Worm (Caenorhabditis elegans) whole organism, young adult: ENCODE data around the gene C05C10.7.

Experiments used
- F49E8.2 ChIP-seq: sonication (generic microtip); optimal IDR thresholded peaks from 3 replicates; lab custom pipeline; 2017; ENCODE audit warnings: missing genetic modification characterization, mild to moderate bottlenecking, missing compliant biosample characterization, antibody characterized with exemption, moderate library complexity; ENCODE audit not compliant: insufficient read depth
- K11D2.4 ChIP-seq: fragments of 200-800 bp; sonication (Bioruptor generic); IDR thresholded peaks from 2 replicates; pipeline ENCODE4 v1.3.6; 2022; ENCODE audit warnings: missing genetic modification reagents, missing genetic modification characterization, missing compliant biosample characterization
- K12H6.12 ChIP-seq: fragments of 200-800 bp; sonication (Bioruptor generic); optimal IDR thresholded peaks from 2 replicates; lab custom pipeline; 2018; ENCODE audit warnings: mild to moderate bottlenecking, missing genetic modification characterization, missing compliant biosample characterization
- Y95B8A.8 ChIP-seq: fragments of 200-800 bp; sonication (Bioruptor generic); IDR thresholded peaks from 2 replicates; pipeline ENCODE4 v1.3.6; 2022; ENCODE audit warnings: missing genetic modification reagents, missing genetic modification characterization, missing compliant biosample characterization
- cebp-1 ChIP-seq, 2 experiments: fragments of 200-800 bp in 1 of 2; sonication (Bioruptor generic) in 1 of 2; sonication (generic microtip) in 1 of 2; IDR thresholded peaks in 1 of 2; optimal IDR thresholded peaks in 1 of 2; 2 replicates each; pipeline versions ENCODE4 v1.3.6 to Lab custom; 2017 to 2022; ENCODE audit warnings: missing compliant biosample characterization in 2 of 2, missing genetic modification characterization in 2 of 2, mild to moderate bottlenecking in 1 of 2, missing genetic modification reagents in 1 of 2, moderate library complexity in 1 of 2
- cebp-2 ChIP-seq: fragments of 200-800 bp; sonication (Bioruptor generic); IDR thresholded peaks from 2 replicates; pipeline ENCODE4 v1.3.6; 2022; ENCODE audit warnings: missing genetic modification characterization, missing compliant biosample characterization
- chd-7 ChIP-seq: sonication (generic microtip); optimal IDR thresholded peaks from 2 replicates; lab custom pipeline; 2016; ENCODE audit warnings: mild to moderate bottlenecking, missing genetic modification characterization, moderate library complexity, missing compliant biosample characterization
- ekl-4 ChIP-seq: fragments of 200-800 bp; sonication (Bioruptor generic); IDR thresholded peaks from 2 replicates; pipeline ENCODE4 v1.3.6; 2022; ENCODE audit warnings: missing genetic modification reagents, missing genetic modification characterization, missing compliant biosample characterization
- ets-4 ChIP-seq: fragments of 200-800 bp; sonication (Bioruptor generic); optimal IDR thresholded peaks from 2 replicates; lab custom pipeline; 2018; ENCODE audit warnings: mild to moderate bottlenecking, missing genetic modification characterization, missing compliant biosample characterization
- pha-4 ChIP-seq: fragments of 150-350 bp; sonication (generic microtip); optimal IDR thresholded peaks from 2 replicates; lab custom pipeline; 2014; ENCODE audit warnings: missing biosample characterization, missing genetic modification reagents, missing genetic modification characterization
- repo-1 ChIP-seq: sonication (generic microtip); optimal IDR thresholded peaks from 2 replicates; lab custom pipeline; 2017; ENCODE audit warnings: mild to moderate bottlenecking, missing genetic modification characterization, missing compliant biosample characterization
- snpc-3.4 ChIP-seq: sonication (generic microtip); optimal IDR thresholded peaks from 2 replicates; lab custom pipeline; 2017; ENCODE audit warnings: missing genetic modification characterization, mild to moderate bottlenecking, missing compliant biosample characterization, antibody characterized with exemption, moderate library complexity, missing genotype, missing genetic modification reagents
- unc-130 ChIP-seq: sonication (generic microtip); optimal IDR thresholded peaks from 2 replicates; lab custom pipeline; 2016; ENCODE audit warnings: missing genetic modification reagents, missing genetic modification characterization, missing compliant biosample characterization

DNA sequence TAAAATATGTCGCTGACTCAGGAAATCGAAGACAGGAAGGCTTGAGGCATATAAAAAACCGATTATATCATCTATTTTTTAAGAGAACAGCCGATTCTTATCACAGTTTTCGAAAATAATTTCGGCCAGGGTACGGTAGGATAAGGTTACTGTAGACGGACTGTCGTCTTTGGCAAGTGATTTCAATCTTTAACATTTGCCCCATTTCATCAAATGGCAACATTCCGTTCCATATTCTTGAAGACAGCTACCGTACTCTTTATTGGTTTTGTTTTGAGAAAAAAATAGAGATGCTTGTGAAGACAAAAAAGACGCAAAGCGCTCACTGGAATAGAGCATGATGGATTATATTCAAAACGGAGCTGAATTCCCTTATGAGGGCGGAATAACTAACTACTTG lies 40.0 kb downstream of the C05C10.7 start:
- no peak for TF ChIP-seq Y95B8A.8 (GFP tag; lab: Robert Waterston, UW)
- no peak for TF ChIP-seq chd-7 (tag; lab: Kevin White, UChicago)
- TF ChIP-seq ets-4 (GFP tag; lab: Kevin White, UChicago) = no peak
- TF ChIP-seq cebp-2 (GFP tag; lab: Robert Waterston, UW) = no peak
- TF ChIP-seq ekl-4 (GFP tag; lab: Robert Waterston, UW) = no peak
- TF ChIP-seq pha-4 (tag; lab: Kevin White, UChicago) = no peak
- no peak for TF ChIP-seq repo-1 (tag; lab: Kevin White, UChicago)
- TF ChIP-seq K12H6.12 = no peak
- no peak for TF ChIP-seq K11D2.4
- TF ChIP-seq F49E8.2 (tag; lab: Kevin White, UChicago) = no peak
- TF ChIP-seq unc-130 (GFP tag; lab: Kevin White, UChicago) = no peak
- TF ChIP-seq cebp-1 (GFP tag; IDR thresholded peaks at IDR 0.05; lab: Robert Waterston, UW) = no peak
- TF ChIP-seq cebp-1 (tag; optimal IDR thresholded peaks at IDR 0.05; lab: Kevin White, UChicago) = no peak
- no peak for TF ChIP-seq snpc-3.4
